Fruit fly (Drosophila melanogaster) whole organism, adult: ENCODE measurements around the gene Grl65a.

Source experiments
- CG11617 ChIP-seq: fragments of 200-800 bp; sonication (Bioruptor generic); optimal IDR thresholded peaks from 2 replicates; lab custom pipeline; 2017; ENCODE audit warnings: mild to moderate bottlenecking, missing biosample characterization, missing genetic modification reagents, missing genetic modification characterization
- CG12768 ChIP-seq: fragments of 200-800 bp; sonication (Bioruptor generic); optimal IDR thresholded peaks from 2 replicates; lab custom pipeline; 2017; ENCODE audit warnings: missing biosample characterization, missing genetic modification characterization, mild to moderate bottlenecking, moderate library complexity, missing genetic modification reagents
- CG14711 ChIP-seq: fragments of 200-800 bp; sonication (Bioruptor generic); optimal IDR thresholded peaks from 2 replicates; lab custom pipeline; 2018; ENCODE audit warnings: missing biosample characterization, mild to moderate bottlenecking, missing genetic modification characterization, moderate library complexity
- CG1620 ChIP-seq: fragments of 200-800 bp; sonication (Bioruptor generic); optimal IDR thresholded peaks from 2 replicates; lab custom pipeline; 2016; ENCODE audit warnings: missing biosample characterization, missing genetic modification characterization
- CG33017 ChIP-seq: fragments of 200-800 bp; sonication (Bioruptor generic); optimal IDR thresholded peaks from 2 replicates; lab custom pipeline; 2018; ENCODE audit warnings: missing biosample characterization, mild to moderate bottlenecking, missing genetic modification characterization, moderate library complexity
- CG5204 ChIP-seq: fragments of 200-800 bp; sonication (Bioruptor generic); optimal IDR thresholded peaks from 2 replicates; lab custom pipeline; 2016; ENCODE audit warnings: missing biosample characterization, missing genetic modification characterization
- CG7045 ChIP-seq: fragments of 200-800 bp; sonication (Bioruptor generic); optimal IDR thresholded peaks from 2 replicates; lab custom pipeline; 2017; ENCODE audit warnings: missing biosample characterization, mild to moderate bottlenecking, missing genetic modification characterization
- CG7101 ChIP-seq: fragments of 200-800 bp; sonication (Bioruptor generic); optimal IDR thresholded peaks from 2 replicates; lab custom pipeline; 2018; ENCODE audit warnings: missing biosample characterization, mild to moderate bottlenecking, missing genetic modification characterization, moderate library complexity
- Clk ChIP-seq: fragments of 200-800 bp; sonication (Bioruptor generic); optimal IDR thresholded peaks from 2 replicates; lab custom pipeline; 2017; ENCODE audit warnings: missing biosample characterization, missing genetic modification characterization
- Crg-1 ChIP-seq: fragments of 200-800 bp; sonication (Bioruptor generic); optimal IDR thresholded peaks from 2 replicates; lab custom pipeline; 2016; ENCODE audit warnings: missing biosample characterization, missing genetic modification characterization
- Hr96 ChIP-seq: fragments of 200-800 bp; sonication (Bioruptor generic); optimal IDR thresholded peaks from 2 replicates; lab custom pipeline; 2016; ENCODE audit warnings: missing biosample characterization, missing genetic modification characterization
- Mnt ChIP-seq: fragments of 200-800 bp; sonication (Bioruptor generic); optimal IDR thresholded peaks from 2 replicates; lab custom pipeline; 2016; ENCODE audit warnings: missing biosample characterization, mild to moderate bottlenecking, missing genetic modification characterization
- bab1 ChIP-seq: fragments of 200-800 bp; sonication (Bioruptor generic); optimal IDR thresholded peaks from 3 replicates; lab custom pipeline; 2019; ENCODE audit warnings: missing biosample characterization, mild to moderate bottlenecking, missing genetic modification characterization, moderate library complexity
- cic ChIP-seq: fragments of 200-800 bp; sonication (Bioruptor generic); optimal IDR thresholded peaks from 2 replicates; lab custom pipeline; 2017; ENCODE audit warnings: missing biosample characterization, mild to moderate bottlenecking, missing genetic modification characterization, moderate library complexity
- cnc ChIP-seq, 2 experiments: fragments of >200 bp; optimal IDR thresholded peaks; 2 replicates each; lab custom pipeline; 2017
- kay ChIP-seq: fragments of 200-800 bp; sonication (Bioruptor generic); peaks from one replicate; lab custom pipeline; 2016; ENCODE audit warnings: missing biosample characterization, missing genetic modification characterization, borderline replicate concordance
- ovo ChIP-seq: fragments of 200-800 bp; sonication (Bioruptor generic); optimal IDR thresholded peaks from 2 replicates; lab custom pipeline; 2016; ENCODE audit warnings: missing biosample characterization, missing genetic modification characterization
- pad ChIP-seq: fragments of 200-800 bp; sonication (Bioruptor generic); optimal IDR thresholded peaks from 3 replicates; lab custom pipeline; 2017; ENCODE audit warnings: missing biosample characterization, missing genetic modification characterization, mild to moderate bottlenecking, moderate library complexity, missing genetic modification reagents
- tj ChIP-seq: fragments of 200-800 bp; sonication (Bioruptor generic); optimal IDR thresholded peaks from 3 replicates; lab custom pipeline; 2017; ENCODE audit warnings: missing biosample characterization, mild to moderate bottlenecking, missing genetic modification characterization, moderate library complexity
- toe ChIP-seq: fragments of 200-800 bp; sonication (Bioruptor generic); optimal IDR thresholded peaks from 2 replicates; lab custom pipeline; 2016; ENCODE audit warnings: missing biosample characterization, missing genetic modification characterization

Grl65a gene

DNA sequence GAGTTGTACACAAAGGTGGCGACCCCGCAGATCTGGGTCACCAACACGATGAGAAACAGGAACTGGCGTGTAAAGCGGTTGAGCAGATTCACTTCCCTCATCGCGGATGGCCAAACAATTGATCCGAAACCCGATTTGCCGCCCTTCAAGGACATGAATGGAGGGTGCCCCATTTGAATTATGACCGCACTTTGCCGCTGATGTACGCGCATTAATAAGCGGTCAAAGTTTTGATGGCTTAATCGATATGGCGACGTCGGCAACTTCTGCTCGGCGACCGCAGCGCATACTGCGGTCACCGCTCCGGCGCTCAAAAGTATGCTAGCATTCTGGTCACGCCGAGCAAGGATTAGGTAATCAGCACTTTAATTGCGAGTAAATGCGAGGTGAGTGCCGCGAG lies at the start of gene Grl65a:
Grl65a (minus strand) TSS at position 101 of the 400 bp plus-strand sequence.
- TF ChIP-seq kay (no peak), cnc (optimal IDR thresholded peaks at IDR 0.05; lab: Kevin White, UChicago) (no peak), Crg-1 (GFP tag; lab: Kevin White, UChicago) (no peak), CG7101 (tag; lab: Kevin White, UChicago) (no peak), CG1620 (GFP tag; lab: Kevin White, UChicago) (no peak), CG33017 (tag; lab: Kevin White, UChicago) (no peak)

- TF ChIP-seq CG1620 (GFP tag; lab: Kevin White, UChicago): peak; percentile 68
- peak; percentile 80 for TF ChIP-seq toe (GFP tag; lab: Kevin White, UChicago)
- TF ChIP-seq CG5204 (GFP tag; lab: Kevin White, UChicago): peak; percentile 47
- peak; percentile 84 for TF ChIP-seq CG7045 (GFP tag; lab: Kevin White, UChicago)
- TF ChIP-seq CG12768 (GFP tag; lab: Kevin White, UChicago): peak; percentile 55
- TF ChIP-seq Mnt (GFP tag; lab: Kevin White, UChicago): peak; percentile 59
- peak; percentile 8 for TF ChIP-seq tj (GFP tag; lab: Kevin White, UChicago)
- peak; percentile 45 for TF ChIP-seq Crg-1 (GFP tag; lab: Kevin White, UChicago)
- TF ChIP-seq ovo (GFP tag; lab: Kevin White, UChicago): peak; percentile 54
- TF ChIP-seq pad (GFP tag; lab: Kevin White, UChicago): peak; percentile 38
- peak; percentile 2 for TF ChIP-seq Clk (GFP tag; lab: Kevin White, UChicago)
- peak; percentile 78 for TF ChIP-seq CG33017 (tag; lab: Kevin White, UChicago)
- peak; percentile 82 for TF ChIP-seq CG7101 (tag; lab: Kevin White, UChicago)
- peak; percentile 85 for TF ChIP-seq bab1 (GFP tag; lab: Kevin White, UChicago)
- no peak for TF ChIP-seq cnc (optimal IDR thresholded peaks at IDR 0.05; lab: Kevin White, UChicago)
- no peak for TF ChIP-seq cic (GFP tag; lab: Kevin White, UChicago)
- TF ChIP-seq CG14711 (tag; lab: Kevin White, UChicago): peak; percentile 33
- peak; percentile 59 for TF ChIP-seq Hr96 (GFP tag; lab: Kevin White, UChicago)
- TF ChIP-seq CG11617 (GFP tag; lab: Kevin White, UChicago): peak; percentile 41
- peak; percentile 87 for TF ChIP-seq kay
These were observed 41.5 kb upstream of the Grl65a start for dm6 chr3L:6708995-6709606.

- no peak for TF ChIP-seq cnc (optimal IDR thresholded peaks at IDR 0.05; lab: Kevin White, UChicago)
- no peak for TF ChIP-seq tj (GFP tag; lab: Kevin White, UChicago)
- TF ChIP-seq Clk (GFP tag; lab: Kevin White, UChicago): no peak
- no peak for TF ChIP-seq CG1620 (GFP tag; lab: Kevin White, UChicago)
- no peak for TF ChIP-seq toe (GFP tag; lab: Kevin White, UChicago)
- TF ChIP-seq CG7045 (GFP tag; lab: Kevin White, UChicago): no peak
- TF ChIP-seq CG12768 (GFP tag; lab: Kevin White, UChicago): no peak
- TF ChIP-seq CG7101 (tag; lab: Kevin White, UChicago): no peak
- TF ChIP-seq pad (GFP tag; lab: Kevin White, UChicago): no peak
- TF ChIP-seq bab1 (GFP tag; lab: Kevin White, UChicago): no peak
- TF ChIP-seq cic (GFP tag; lab: Kevin White, UChicago): no peak
- no peak for TF ChIP-seq ovo (GFP tag; lab: Kevin White, UChicago)
- no peak for TF ChIP-seq CG33017 (tag; lab: Kevin White, UChicago)
- no peak for TF ChIP-seq Crg-1 (GFP tag; lab: Kevin White, UChicago)
- no peak for TF ChIP-seq CG11617 (GFP tag; lab: Kevin White, UChicago)
- TF ChIP-seq Hr96 (GFP tag; lab: Kevin White, UChicago): no peak
- TF ChIP-seq Mnt (GFP tag; lab: Kevin White, UChicago): no peak
- TF ChIP-seq CG5204 (GFP tag; lab: Kevin White, UChicago): no peak
These were observed 39.3 kb upstream of the Grl65a start for dm6 chr3L:6706723-6707591.

dm6 chr3L:6705865-6706264 lies 38.2 kb upstream of the Grl65a start:
- no peak for TF ChIP-seq cnc (optimal IDR thresholded peaks at IDR 0.05; lab: Kevin White, UChicago)
- no peak for TF ChIP-seq tj (GFP tag; lab: Kevin White, UChicago)
- TF ChIP-seq CG11617 (GFP tag; lab: Kevin White, UChicago): no peak
- TF ChIP-seq Clk (GFP tag; lab: Kevin White, UChicago): no peak

DNA sequence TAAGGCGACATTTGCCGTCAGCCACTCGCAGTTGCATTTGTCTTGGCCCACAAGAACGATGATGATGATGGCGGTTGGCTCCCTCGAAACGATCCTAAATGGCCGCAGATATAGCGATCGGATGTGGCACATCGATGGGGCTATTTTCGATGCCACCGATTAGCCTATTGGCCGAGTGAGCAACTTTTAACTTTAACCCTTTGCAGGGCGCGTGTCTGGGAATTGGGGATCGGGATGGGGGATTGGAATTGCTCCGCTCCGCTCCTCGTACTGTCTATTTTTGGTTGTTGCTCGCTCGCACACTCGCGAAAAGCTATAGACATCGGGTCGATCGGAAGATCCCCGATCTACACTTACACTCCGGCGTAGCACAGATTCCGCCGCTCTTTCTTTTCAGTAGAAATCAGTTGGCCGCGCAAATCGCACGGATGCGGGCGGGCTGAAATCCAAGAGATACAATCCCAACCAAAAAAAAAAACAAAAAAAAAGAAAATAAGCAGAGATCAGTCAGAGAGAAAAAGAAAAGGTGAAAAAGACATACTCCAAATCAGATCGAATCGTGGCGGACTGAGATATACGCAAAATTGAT lies 36.9 kb upstream of the Grl65a start, which contains the start of gene CG8519:
CG8519 (plus strand) TSS at position 393 of the 589 bp plus-strand sequence.
- TF ChIP-seq Mnt (GFP tag; lab: Kevin White, UChicago): no peak
- TF ChIP-seq cic (GFP tag; lab: Kevin White, UChicago): no peak
- TF ChIP-seq ovo (GFP tag; lab: Kevin White, UChicago): no peak
- TF ChIP-seq cnc (optimal IDR thresholded peaks at IDR 0.05; lab: Kevin White, UChicago): no peak
- no peak for TF ChIP-seq CG5204 (GFP tag; lab: Kevin White, UChicago)
- TF ChIP-seq pad (GFP tag; lab: Kevin White, UChicago): no peak
- no peak for TF ChIP-seq CG12768 (GFP tag; lab: Kevin White, UChicago)
- no peak for TF ChIP-seq kay
- no peak for TF ChIP-seq Hr96 (GFP tag; lab: Kevin White, UChicago)
- no peak for TF ChIP-seq Crg-1 (GFP tag; lab: Kevin White, UChicago)
- TF ChIP-seq CG14711 (tag; lab: Kevin White, UChicago): no peak
- TF ChIP-seq toe (GFP tag; lab: Kevin White, UChicago): no peak
- TF ChIP-seq Clk (GFP tag; lab: Kevin White, UChicago): no peak
- no peak for TF ChIP-seq CG7045 (GFP tag; lab: Kevin White, UChicago)
- TF ChIP-seq CG7101 (tag; lab: Kevin White, UChicago): no peak
- no peak for TF ChIP-seq CG11617 (GFP tag; lab: Kevin White, UChicago)
- no peak for TF ChIP-seq CG33017 (tag; lab: Kevin White, UChicago)
